Fruit fly (Drosophila melanogaster): Measurements from ENCODE around the gene nom.
A peak's percentile ranks its signal among the peaks of the same experiment; 100 is the strongest.

The nom gene

DNA sequence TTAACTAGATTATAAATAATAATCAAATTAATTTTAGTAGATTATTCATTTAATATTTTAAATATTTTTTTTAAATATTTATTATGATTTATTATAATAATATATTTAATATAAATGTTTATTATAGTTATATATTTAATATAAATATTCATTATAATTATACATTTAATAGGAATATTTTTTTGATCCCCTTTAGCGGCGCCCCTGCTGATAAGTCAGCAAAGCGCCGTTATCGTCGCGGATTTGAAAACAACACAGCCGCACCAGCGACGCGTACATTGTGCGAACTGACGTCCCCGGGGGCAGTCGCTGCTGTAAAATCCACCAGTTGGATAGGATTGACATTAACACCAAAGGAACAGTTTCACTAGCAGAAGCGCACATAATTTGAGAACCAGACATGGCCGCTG, 10.2 kb upstream of the nom start, which contains the start of gene CG8112 (continued):
- no peak for TF ChIP-seq CG6808 (GFP tag; optimal IDR thresholded peaks at IDR 0.05)
- no peak for TF ChIP-seq Hr39 (GFP tag; optimal IDR thresholded peaks at IDR 0.05)
- TF ChIP-seq Eip78C (GFP tag), result peak; percentile 63
- TF ChIP-seq CG8319 (GFP tag; optimal IDR thresholded peaks at IDR 0.05), result no peak
- TF ChIP-seq Ets96B (tag; optimal IDR thresholded peaks at IDR 0.05), result no peak
- no peak for TF ChIP-seq Eip75B (GFP tag; optimal IDR thresholded peaks at IDR 0.05)
- no peak for TF ChIP-seq CG9139 (GFP tag; optimal IDR thresholded peaks at IDR 0.05)

dm6 chr3R:8715371-8715770, 7.6 kb upstream of the nom start:
- TF ChIP-seq fkh (GFP tag; optimal IDR thresholded peaks at IDR 0.05) (peak; percentile 64), fd59A (GFP tag; optimal IDR thresholded peaks at IDR 0.05) (no peak)

DNA sequence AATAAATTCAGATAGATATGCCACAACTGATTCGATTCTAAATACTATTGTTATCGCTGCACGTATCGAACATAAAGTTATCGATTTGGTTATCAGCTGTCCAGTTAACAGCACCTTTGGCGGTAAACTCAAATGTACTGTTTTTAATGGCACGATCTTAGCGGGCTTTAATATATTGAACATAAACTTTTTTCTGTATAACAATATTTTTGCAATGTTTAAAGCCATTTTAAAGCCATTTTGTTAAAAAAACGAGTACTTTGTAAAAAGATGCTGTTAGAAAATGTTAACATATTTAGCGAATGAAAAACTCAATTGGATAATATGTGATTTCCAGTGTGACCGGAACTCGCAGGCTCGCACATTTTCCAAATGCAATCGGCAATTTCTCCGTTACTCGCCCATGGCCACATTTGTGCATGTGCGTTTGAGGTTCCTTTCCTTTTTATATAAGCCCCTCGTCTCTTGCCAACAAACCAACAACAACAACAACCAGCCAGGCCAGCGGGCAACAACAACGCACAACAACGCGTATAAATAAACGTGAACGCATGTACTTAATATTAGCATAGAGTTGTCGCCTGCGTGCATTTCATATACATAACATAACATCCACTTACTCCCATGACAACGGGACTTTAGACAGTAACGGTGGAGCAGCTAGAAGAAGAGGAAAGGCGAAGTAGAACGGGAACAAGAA, 7.0 kb upstream of the nom start, which contains the start of gene TMEM216:
TMEM216 (plus strand) TSS at position 393 of the 700 bp plus-strand sequence.
- TF ChIP-seq vri (GFP tag; optimal IDR thresholded peaks at IDR 0.05), result peak; percentile 65
- TF ChIP-seq CG15336 (GFP tag; IDR thresholded peaks at IDR 0.05), result no peak
- TF ChIP-seq CG6854 (GFP tag; optimal IDR thresholded peaks at IDR 0.05), result peak; percentile 27
- TF ChIP-seq net (GFP tag; optimal IDR thresholded peaks at IDR 0.05), result peak; percentile 7
- no peak for TF ChIP-seq dac (GFP tag; optimal IDR thresholded peaks at IDR 0.05)
- TF ChIP-seq Eip75B (GFP tag; optimal IDR thresholded peaks at IDR 0.05), result peak; percentile 23
- TF ChIP-seq Sox14 (GFP tag; optimal IDR thresholded peaks at IDR 0.05), result peak; percentile 20
- TF ChIP-seq CG6276 (GFP tag; optimal IDR thresholded peaks at IDR 0.05), result peak; percentile 66
- peak; percentile 9 for TF ChIP-seq fkh (GFP tag; optimal IDR thresholded peaks at IDR 0.05)
- TF ChIP-seq CG6808 (GFP tag; optimal IDR thresholded peaks at IDR 0.05), result peak; percentile 37
- TF ChIP-seq ss (GFP tag; optimal IDR thresholded peaks at IDR 0.05), result peak in 1 of 2 experiments; percentile 61
- TF ChIP-seq Eip78C (GFP tag), result peak; percentile 69
- TF ChIP-seq CG9139 (GFP tag; optimal IDR thresholded peaks at IDR 0.05), result no peak

DNA sequence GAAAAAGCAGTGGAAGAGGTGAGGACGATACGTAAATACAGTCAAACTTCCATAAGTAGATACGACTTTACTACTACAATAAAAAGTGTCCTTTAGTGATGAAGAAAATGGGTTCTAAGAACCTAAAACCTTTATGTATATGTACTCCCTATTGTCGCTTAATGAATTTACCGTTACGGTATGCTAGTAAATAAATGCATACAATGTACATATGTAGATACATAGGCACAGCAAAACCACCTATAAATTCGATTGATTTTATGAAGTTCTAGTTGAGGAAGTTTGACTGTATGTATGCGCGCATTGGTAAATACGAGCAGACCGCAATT, 6.5 kb upstream of the nom start:
- peak; percentile 48; the same call in 1 of the 2 replicates for TF ChIP-seq CG15336 (GFP tag; IDR thresholded peaks at IDR 0.05)
- TF ChIP-seq Ets96B (tag; optimal IDR thresholded peaks at IDR 0.05), result no peak
- TF ChIP-seq CG6792 (GFP tag; optimal IDR thresholded peaks at IDR 0.05), result no peak
- TF ChIP-seq lz (GFP tag; optimal IDR thresholded peaks at IDR 0.05), result no peak
- peak; percentile 43 for TF ChIP-seq Eip78C (GFP tag)
- TF ChIP-seq salr (GFP tag; optimal IDR thresholded peaks at IDR 0.05), result no peak
- no peak for TF ChIP-seq Eip93F (GFP tag; optimal IDR thresholded peaks at IDR 0.05)
- no peak for TF ChIP-seq pdm3 (GFP tag; optimal IDR thresholded peaks at IDR 0.05)
- no peak for TF ChIP-seq Eip75B (GFP tag; optimal IDR thresholded peaks at IDR 0.05)
- TF ChIP-seq Sox102F (GFP tag; optimal IDR thresholded peaks at IDR 0.05), result no peak
- no peak for TF ChIP-seq fd59A (GFP tag; optimal IDR thresholded peaks at IDR 0.05)
- no peak for TF ChIP-seq svp (GFP tag)
- no peak for TF ChIP-seq Sox15 (GFP tag; optimal IDR thresholded peaks at IDR 0.05)
- peak; percentile 15 for TF ChIP-seq CG34406 (GFP tag; optimal IDR thresholded peaks at IDR 0.05)
- no peak for TF ChIP-seq Hr39 (GFP tag; optimal IDR thresholded peaks at IDR 0.05)
- TF ChIP-seq Hr4 (GFP tag; optimal IDR thresholded peaks at IDR 0.05), result no peak
- TF ChIP-seq dsx (GFP tag; optimal IDR thresholded peaks at IDR 0.05; ENCODE audit: poor library complexity, severe bottlenecking), result no peak
- TF ChIP-seq CG11294 (GFP tag; IDR thresholded peaks at IDR 0.05), result no peak
- no peak for TF ChIP-seq Met (GFP tag; optimal IDR thresholded peaks at IDR 0.05)
- TF ChIP-seq spab (GFP tag; optimal IDR thresholded peaks at IDR 0.05), result no peak
- no peak for TF ChIP-seq CG7368 (GFP tag; optimal IDR thresholded peaks at IDR 0.05)
- TF ChIP-seq CG6163 (GFP tag; IDR thresholded peaks at IDR 0.05), result 0 out of 3 replicates have a peak, but pooled peaks have one; percentile 11
- no peak for TF ChIP-seq CG16779 (tag; optimal IDR thresholded peaks at IDR 0.05)
- TF ChIP-seq esn (GFP tag; optimal IDR thresholded peaks at IDR 0.05), result peak; percentile 49
- TF ChIP-seq CG8119 (GFP tag; IDR thresholded peaks at IDR 0.05), result peak; percentile 44; the same call in 1 of the 3 replicates
- TF ChIP-seq CG11762 (GFP tag; optimal IDR thresholded peaks at IDR 0.05; ENCODE audit: insufficient read depth), result no peak
- TF ChIP-seq OdsH (GFP tag; optimal IDR thresholded peaks at IDR 0.05), result no peak
- TF ChIP-seq CG6808 (GFP tag; optimal IDR thresholded peaks at IDR 0.05), result no peak
- TF ChIP-seq Smox (GFP tag; optimal IDR thresholded peaks at IDR 0.05), result no peak
- peak; percentile 50 for TF ChIP-seq CG31627 (GFP tag; optimal IDR thresholded peaks at IDR 0.05)
- no peak for TF ChIP-seq CG8319 (GFP tag; optimal IDR thresholded peaks at IDR 0.05)
- TF ChIP-seq Sox14 (GFP tag; optimal IDR thresholded peaks at IDR 0.05), result no peak
- TF ChIP-seq eg (GFP tag; IDR thresholded peaks at IDR 0.05), result peak; percentile 54; the same call in 1 of the 3 replicates
- TF ChIP-seq CG6276 (GFP tag; optimal IDR thresholded peaks at IDR 0.05), result no peak
- peak; percentile 10 for TF ChIP-seq acj6 (GFP tag; optimal IDR thresholded peaks at IDR 0.05)
- no peak for TF ChIP-seq CG1621 (tag; optimal IDR thresholded peaks at IDR 0.05)

Measured in whole organism, prepupa.